Worm (Caenorhabditis elegans) whole organism, L3 larva: ENCODE measurements around the gene cyp-29A2.

Experiments used
- R02D3.7 ChIP-seq: fragments of 150-350 bp; optimal IDR thresholded peaks from 2 replicates; lab custom pipeline; 2014; ENCODE audit warnings: missing biosample characterization, missing genetic modification characterization
- ZK546.5 ChIP-seq: sonication (generic microtip); optimal IDR thresholded peaks from 2 replicates; lab custom pipeline; 2017; ENCODE audit warnings: missing biosample characterization, missing genetic modification characterization
- aly-2 ChIP-seq: fragments of 150-350 bp; optimal IDR thresholded peaks from 2 replicates; lab custom pipeline; 2014; ENCODE audit warnings: missing biosample characterization, missing genetic modification characterization
- ama-1 ChIP-seq: fragments of 150-350 bp; optimal IDR thresholded peaks from 2 replicates; lab custom pipeline; 2018
- ceh-16 ChIP-seq: sonication (generic microtip); optimal IDR thresholded peaks from 2 replicates; lab custom pipeline; 2017; ENCODE audit warnings: missing biosample characterization, missing genetic modification characterization
- ceh-28 ChIP-seq: fragments of 150-350 bp; optimal IDR thresholded peaks from 2 replicates; lab custom pipeline; 2014; ENCODE audit warnings: missing biosample characterization, missing genetic modification reagents, missing genetic modification characterization
- ceh-82 ChIP-seq: fragments of 150-350 bp; optimal IDR thresholded peaks from 2 replicates; lab custom pipeline; 2014; ENCODE audit warnings: missing biosample characterization, missing genetic modification characterization
- ceh-9 ChIP-seq: sonication (generic microtip); optimal IDR thresholded peaks from 2 replicates; lab custom pipeline; 2018; ENCODE audit warnings: missing biosample characterization, missing genetic modification characterization
- daf-12 ChIP-seq: fragments of 150-350 bp; optimal IDR thresholded peaks from 2 replicates; lab custom pipeline; 2014; ENCODE audit warnings: missing biosample characterization, missing genetic modification reagents, missing genetic modification characterization
- egl-27 ChIP-seq: sonication (generic microtip); optimal IDR thresholded peaks from 4 replicates; lab custom pipeline; 2017; ENCODE audit warnings: missing biosample characterization, missing genetic modification reagents, missing genetic modification characterization
- egl-5 ChIP-seq: fragments of 150-350 bp; optimal IDR thresholded peaks from 2 replicates; lab custom pipeline; 2017; ENCODE audit warnings: missing biosample characterization, missing genetic modification reagents, missing genetic modification characterization, inconsistent platforms
- elt-1 ChIP-seq: fragments of 150-350 bp; optimal IDR thresholded peaks from 2 replicates; lab custom pipeline; 2014; ENCODE audit warnings: missing biosample characterization, missing genetic modification characterization
- elt-2 ChIP-seq: sonication (generic microtip); optimal IDR thresholded peaks from 2 replicates; lab custom pipeline; 2016; ENCODE audit warnings: missing genetic modification reagents, mild to moderate bottlenecking, missing genetic modification characterization, missing compliant biosample characterization
- elt-3 ChIP-seq, 3 experiments: fragments of 150-350 bp in 1 of 3; sonication (generic microtip) in 2 of 3; optimal IDR thresholded peaks; 2 replicates in 2 of 3; 4 replicates in 1 of 3; lab custom pipeline; 2014 to 2017; ENCODE audit warnings: missing biosample characterization in 3 of 3, missing genetic modification characterization in 3 of 3
- eor-1 ChIP-seq, 2 experiments: fragments of 150-350 bp; optimal IDR thresholded peaks; 2 replicates each; lab custom pipeline; 2014 to 2018; ENCODE audit warnings: missing biosample characterization in 2 of 2, missing genetic modification characterization in 2 of 2
- fkh-10 ChIP-seq: sonication (generic microtip); optimal IDR thresholded peaks from 2 replicates; lab custom pipeline; 2017; ENCODE audit warnings: missing biosample characterization, missing genetic modification reagents, missing genetic modification characterization
- fkh-2 ChIP-seq: fragments of 150-350 bp; optimal IDR thresholded peaks from 2 replicates; lab custom pipeline; 2014; ENCODE audit warnings: missing biosample characterization, missing genetic modification reagents, missing genetic modification characterization
- fos-1 ChIP-seq: fragments of 150-350 bp; optimal IDR thresholded peaks from 2 replicates; lab custom pipeline; 2014; ENCODE audit warnings: missing biosample characterization, missing genetic modification characterization
- hmg-11 ChIP-seq: sonication (generic microtip); optimal IDR thresholded peaks from 2 replicates; lab custom pipeline; 2016; ENCODE audit warnings: missing genetic modification characterization, missing compliant biosample characterization
- jun-1 ChIP-seq: fragments of 150-350 bp; optimal IDR thresholded peaks from 2 replicates; lab custom pipeline; 2014; ENCODE audit warnings: missing biosample characterization, missing genetic modification reagents, missing genetic modification characterization
- lin-15B ChIP-seq: fragments of 150-350 bp; optimal IDR thresholded peaks from 2 replicates; lab custom pipeline; 2014; ENCODE audit warnings: missing biosample characterization, missing genetic modification characterization
- lin-39 ChIP-seq: fragments of 150-350 bp; optimal IDR thresholded peaks from 2 replicates; lab custom pipeline; 2018; ENCODE audit warnings: missing biosample characterization, missing genetic modification reagents, missing genetic modification characterization
- lsy-12 ChIP-seq: sonication (generic microtip); optimal IDR thresholded peaks from 2 replicates; lab custom pipeline; 2016; ENCODE audit warnings: mild to moderate bottlenecking, missing genetic modification characterization, missing compliant biosample characterization
- mdl-1 ChIP-seq: fragments of 150-350 bp; optimal IDR thresholded peaks from 2 replicates; lab custom pipeline; 2014; ENCODE audit warnings: missing biosample characterization, missing genetic modification characterization
- mml-1 ChIP-seq: fragments of 150-350 bp; sonication (generic microtip); optimal IDR thresholded peaks from 3 replicates; lab custom pipeline; 2014; ENCODE audit warnings: missing biosample characterization, missing genetic modification characterization
- nfya-1 ChIP-seq: sonication (generic microtip); optimal IDR thresholded peaks from 2 replicates; lab custom pipeline; 2017; ENCODE audit warnings: missing genetic modification characterization, mild to moderate bottlenecking, missing compliant biosample characterization, antibody characterized with exemption, moderate library complexity; ENCODE audit not compliant: insufficient read depth
- nhr-11 ChIP-seq: fragments of 150-350 bp; optimal IDR thresholded peaks from 2 replicates; lab custom pipeline; 2014; ENCODE audit warnings: missing biosample characterization, missing genetic modification characterization
- nhr-12 ChIP-seq: fragments of 150-350 bp; optimal IDR thresholded peaks from 2 replicates; lab custom pipeline; 2014; ENCODE audit warnings: missing biosample characterization, missing genetic modification characterization
- nhr-23 ChIP-seq: fragments of 150-350 bp; optimal IDR thresholded peaks from 2 replicates; lab custom pipeline; 2014; ENCODE audit warnings: missing biosample characterization, missing genetic modification reagents, missing genetic modification characterization
- nhr-237 ChIP-seq: fragments of 150-350 bp; optimal IDR thresholded peaks from 2 replicates; lab custom pipeline; 2014; ENCODE audit warnings: missing biosample characterization, missing genetic modification characterization
- nhr-25 ChIP-seq: sonication (generic microtip); optimal IDR thresholded peaks from 2 replicates; lab custom pipeline; 2017; ENCODE audit warnings: missing biosample characterization, missing genetic modification characterization
- nhr-28 ChIP-seq: fragments of 150-350 bp; optimal IDR thresholded peaks from 2 replicates; lab custom pipeline; 2014; ENCODE audit warnings: missing biosample characterization, missing genetic modification characterization
- nhr-43 ChIP-seq: sonication (generic microtip); optimal IDR thresholded peaks from 2 replicates; lab custom pipeline; 2016; ENCODE audit warnings: mild to moderate bottlenecking, missing genetic modification characterization, missing compliant biosample characterization; ENCODE audit not compliant: poor library complexity, severe bottlenecking
- nhr-67 ChIP-seq: fragments of 150-350 bp; optimal IDR thresholded peaks from 2 replicates; lab custom pipeline; 2014; ENCODE audit warnings: missing biosample characterization, missing genetic modification characterization
- nhr-76 ChIP-seq: fragments of 150-350 bp; sonication (generic microtip); optimal IDR thresholded peaks from 5 replicates; lab custom pipeline; 2014; ENCODE audit warnings: missing biosample characterization, missing genetic modification characterization
- nhr-77 ChIP-seq: fragments of 150-350 bp; optimal IDR thresholded peaks from 2 replicates; lab custom pipeline; 2014; ENCODE audit warnings: missing biosample characterization, missing genetic modification characterization
- pha-4 ChIP-seq: fragments of 150-350 bp; optimal IDR thresholded peaks from 2 replicates; lab custom pipeline; 2014; ENCODE audit warnings: missing biosample characterization, missing genetic modification reagents, missing genetic modification characterization
- pqm-1 ChIP-seq: fragments of 150-350 bp; optimal IDR thresholded peaks from 2 replicates; lab custom pipeline; 2017; ENCODE audit warnings: missing biosample characterization, missing genetic modification characterization, inconsistent platforms
- sea-2 ChIP-seq: fragments of 150-350 bp; sonication (generic microtip); optimal IDR thresholded peaks from 4 replicates; lab custom pipeline; 2014; ENCODE audit warnings: missing biosample characterization, missing genetic modification reagents, missing genetic modification characterization
- skn-1 ChIP-seq: fragments of 150-350 bp; optimal IDR thresholded peaks from 2 replicates; lab custom pipeline; 2014; ENCODE audit warnings: missing biosample characterization, missing genetic modification characterization
- snpc-4 ChIP-seq: fragments of 150-350 bp; optimal IDR thresholded peaks from 2 replicates; lab custom pipeline; 2014; ENCODE audit warnings: missing biosample characterization, missing genetic modification characterization
- tbx-2 ChIP-seq: sonication (generic microtip); optimal IDR thresholded peaks from 2 replicates; lab custom pipeline; 2016; ENCODE audit warnings: mild to moderate bottlenecking, missing genetic modification characterization, missing compliant biosample characterization
- unc-39 ChIP-seq: sonication (generic microtip); optimal IDR thresholded peaks from 4 replicates; lab custom pipeline; 2017; ENCODE audit warnings: missing biosample characterization, missing genetic modification characterization
- unc-62 ChIP-seq: fragments of 150-350 bp; sonication (generic microtip); optimal IDR thresholded peaks from 4 replicates; lab custom pipeline; 2014; ENCODE audit warnings: missing biosample characterization, missing genetic modification reagents, missing genetic modification characterization
- zag-1 ChIP-seq: fragments of 150-350 bp; optimal IDR thresholded peaks from 2 replicates; lab custom pipeline; 2014; ENCODE audit warnings: missing biosample characterization, missing genetic modification characterization
- ztf-11 ChIP-seq: fragments of 150-350 bp; optimal IDR thresholded peaks from 2 replicates; lab custom pipeline; 2014; ENCODE audit warnings: missing biosample characterization, missing genetic modification characterization
- ztf-4 ChIP-seq: fragments of 150-350 bp; optimal IDR thresholded peaks from 2 replicates; lab custom pipeline; 2014; ENCODE audit warnings: missing biosample characterization, missing genetic modification characterization

The cyp-29A2 gene

ce11 chrV:11228653-11229173 lies 11.3 kb downstream of the cyp-29A2 start, which contains the start of gene pqn-70:
Gene pqn-70 (minus strand): TSS chrV:11228703.
- TF ChIP-seq mml-1, result no peak
- peak; percentile 67 for TF ChIP-seq elt-2 (tag; lab: Kevin White, UChicago)
- peak; percentile 55 for TF ChIP-seq ztf-4 (tag; lab: Kevin White, UChicago)
- no peak for TF ChIP-seq nhr-67 (tag; lab: Kevin White, UChicago)
- peak; percentile 89 for TF ChIP-seq pha-4
- TF ChIP-seq unc-39 (tag; lab: Kevin White, UChicago), result no peak
- TF ChIP-seq nhr-43 (tag; lab: Kevin White, UChicago), result peak; percentile 75
- peak; percentile 51 for TF ChIP-seq pqm-1 (tag; lab: Kevin White, UChicago)
- peak; percentile 51 for TF ChIP-seq skn-1 (tag; lab: Kevin White, UChicago)
- TF ChIP-seq lin-15B (tag; lab: Kevin White, UChicago), result peak; percentile 81
- TF ChIP-seq fos-1 (tag; lab: Kevin White, UChicago), result no peak
- TF ChIP-seq nhr-11 (tag; lab: Kevin White, UChicago), result no peak
- TF ChIP-seq R02D3.7 (tag; lab: Kevin White, UChicago), result peak; percentile 53
- TF ChIP-seq ZK546.5, result no peak
- TF ChIP-seq jun-1 (tag; lab: Kevin White, UChicago), result peak; percentile 66
- no peak for TF ChIP-seq ceh-9
- no peak for TF ChIP-seq nhr-76
- peak; percentile 45 for TF ChIP-seq tbx-2
- TF ChIP-seq nhr-77 (tag; lab: Kevin White, UChicago), result no peak
- peak; percentile 89 for TF ChIP-seq nhr-23 (tag; lab: Kevin White, UChicago)
- TF ChIP-seq mdl-1 (tag; lab: Kevin White, UChicago), result peak; percentile 19
- no peak for TF ChIP-seq zag-1
- TF ChIP-seq ama-1 (lab: Kevin White, UChicago), result peak; percentile 63
- TF ChIP-seq egl-27 (tag; lab: Kevin White, UChicago), result peak; percentile 19
- peak; percentile 87 for TF ChIP-seq snpc-4 (tag; lab: Kevin White, UChicago)
- TF ChIP-seq ceh-16 (tag; lab: Kevin White, UChicago), result no peak
- no peak for TF ChIP-seq aly-2 (tag; lab: Kevin White, UChicago)
- TF ChIP-seq elt-3 (tag; optimal IDR thresholded peaks at IDR 0.05; lab: Kevin White, UChicago), result no peak
- peak; percentile 77 for TF ChIP-seq egl-5
- no peak for TF ChIP-seq nhr-12 (tag; lab: Kevin White, UChicago)
- no peak for TF ChIP-seq eor-1 (tag; optimal IDR thresholded peaks at IDR 0.05; lab: Kevin White, UChicago)
- peak; percentile 86 for TF ChIP-seq nhr-25 (tag; lab: Kevin White, UChicago)
- no peak for TF ChIP-seq fkh-2
- TF ChIP-seq daf-12, result no peak
- no peak for TF ChIP-seq elt-1 (tag; lab: Kevin White, UChicago)
- peak; percentile 91 for TF ChIP-seq hmg-11 (tag; lab: Kevin White, UChicago)
- TF ChIP-seq lsy-12, result peak; percentile 85
- no peak for TF ChIP-seq sea-2 (GFP tag; lab: Kevin White, UChicago)
- no peak for TF ChIP-seq nhr-237 (tag; lab: Kevin White, UChicago)
- peak; percentile 89 for TF ChIP-seq lin-39 (tag; lab: Kevin White, UChicago)
- TF ChIP-seq fkh-10 (GFP tag; lab: Kevin White, UChicago), result peak; percentile 29
- TF ChIP-seq ztf-11, result no peak
- TF ChIP-seq ceh-28, result peak; percentile 94
- peak; percentile 93 for TF ChIP-seq nfya-1
- peak; percentile 73 for TF ChIP-seq ceh-82
- no peak for TF ChIP-seq nhr-28 (tag; lab: Kevin White, UChicago)
- no peak for TF ChIP-seq unc-62
- TF ChIP-seq, all 47 proteins: peak for 24
